Fruit fly (Drosophila melanogaster): ENCODE measurements around the gene kar.

Gene kar

DNA sequence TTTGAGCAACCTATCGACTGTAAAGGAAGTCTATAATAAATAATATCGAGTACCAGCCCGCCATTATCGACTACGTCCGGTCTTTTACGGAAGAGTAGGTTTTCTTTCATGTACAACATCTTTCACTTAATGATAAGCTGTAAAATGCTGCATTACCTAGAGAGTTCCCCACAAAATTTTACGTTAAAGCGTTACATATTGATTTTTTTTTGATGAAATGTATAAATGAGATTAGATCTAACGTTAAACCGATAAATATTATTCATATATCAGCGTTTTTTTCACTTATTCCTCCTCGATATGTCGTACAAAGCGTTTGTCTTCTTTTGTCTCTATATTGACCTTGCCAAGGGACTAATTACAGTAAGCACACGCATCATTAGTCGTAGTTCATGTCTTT lies 54.5 kb downstream of the kar start, which contains the start of gene CG11598:
CG11598 (plus strand) TSS at position 301 of the 400 bp plus-strand sequence.
- no peak for TF ChIP-seq cic (GFP tag; optimal IDR thresholded peaks at IDR 0.05)
- TF ChIP-seq Clk (GFP tag; optimal IDR thresholded peaks at IDR 0.05), result no peak
- no peak for TF ChIP-seq ovo (GFP tag; optimal IDR thresholded peaks at IDR 0.05)
- no peak for TF ChIP-seq bab1 (GFP tag; optimal IDR thresholded peaks at IDR 0.05)
- no peak for TF ChIP-seq CG11617 (GFP tag; optimal IDR thresholded peaks at IDR 0.05)
- no peak for TF ChIP-seq CG1620 (GFP tag; optimal IDR thresholded peaks at IDR 0.05)
- TF ChIP-seq Mnt (GFP tag; optimal IDR thresholded peaks at IDR 0.05), result no peak
- no peak for TF ChIP-seq Hr96 (GFP tag; optimal IDR thresholded peaks at IDR 0.05)
- no peak for TF ChIP-seq cnc (optimal IDR thresholded peaks at IDR 0.05)
- no peak for TF ChIP-seq pad (GFP tag; optimal IDR thresholded peaks at IDR 0.05)
- TF ChIP-seq Crg-1 (GFP tag; optimal IDR thresholded peaks at IDR 0.05), result no peak
- TF ChIP-seq CG5204 (GFP tag; optimal IDR thresholded peaks at IDR 0.05), result no peak
- no peak for TF ChIP-seq CG33017 (tag; optimal IDR thresholded peaks at IDR 0.05)
- no peak for TF ChIP-seq kay (GFP tag; ENCODE audit: borderline replicate concordance)

DNA sequence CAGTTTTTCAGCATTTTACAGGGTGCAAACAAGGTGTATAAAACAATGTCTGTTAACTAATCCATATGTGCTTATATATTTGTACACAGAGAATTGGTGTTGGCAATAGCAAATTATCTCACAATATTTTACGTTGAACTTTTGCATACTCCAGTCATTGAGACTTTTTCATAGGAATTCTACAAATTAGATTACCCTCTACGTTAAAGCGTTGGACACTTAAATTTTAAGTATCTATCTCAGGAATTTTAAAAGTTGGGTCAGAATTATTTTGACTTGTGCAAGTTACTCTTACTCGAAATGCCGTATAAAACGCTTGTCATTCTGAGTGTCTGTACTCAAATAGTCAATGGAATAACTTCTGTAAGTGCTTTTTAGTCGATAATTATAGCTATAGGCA lies 56.1 kb downstream of the kar start, which contains the start of gene CG18530:
CG18530 (plus strand) TSS at position 301 of the 400 bp plus-strand sequence.
- TF ChIP-seq CG11617 (GFP tag; optimal IDR thresholded peaks at IDR 0.05), result no peak
- TF ChIP-seq CG7101 (tag; optimal IDR thresholded peaks at IDR 0.05), result no peak
- TF ChIP-seq ovo (GFP tag; optimal IDR thresholded peaks at IDR 0.05), result no peak
- no peak for TF ChIP-seq kay (GFP tag; ENCODE audit: borderline replicate concordance)
- no peak for TF ChIP-seq CG1620 (GFP tag; optimal IDR thresholded peaks at IDR 0.05)
- no peak for TF ChIP-seq pad (GFP tag; optimal IDR thresholded peaks at IDR 0.05)
- TF ChIP-seq CG5204 (GFP tag; optimal IDR thresholded peaks at IDR 0.05), result no peak
- TF ChIP-seq cnc (optimal IDR thresholded peaks at IDR 0.05), result no peak
- TF ChIP-seq bab1 (GFP tag; optimal IDR thresholded peaks at IDR 0.05), result no peak
- TF ChIP-seq CG33017 (tag; optimal IDR thresholded peaks at IDR 0.05), result no peak
- no peak for TF ChIP-seq Crg-1 (GFP tag; optimal IDR thresholded peaks at IDR 0.05)
- no peak for TF ChIP-seq Mnt (GFP tag; optimal IDR thresholded peaks at IDR 0.05)
- no peak for TF ChIP-seq tj (GFP tag; optimal IDR thresholded peaks at IDR 0.05)
- no peak for TF ChIP-seq CG7045 (GFP tag; optimal IDR thresholded peaks at IDR 0.05)
- no peak for TF ChIP-seq Hr96 (GFP tag; optimal IDR thresholded peaks at IDR 0.05)
- no peak for TF ChIP-seq CG14711 (tag; optimal IDR thresholded peaks at IDR 0.05)
- no peak for TF ChIP-seq CG12768 (GFP tag; optimal IDR thresholded peaks at IDR 0.05)
- TF ChIP-seq cic (GFP tag; optimal IDR thresholded peaks at IDR 0.05), result no peak
- TF ChIP-seq toe (GFP tag; optimal IDR thresholded peaks at IDR 0.05), result no peak
- no peak for TF ChIP-seq Clk (GFP tag; optimal IDR thresholded peaks at IDR 0.05)
